Worm (Caenorhabditis elegans): ENCODE data around the gene bra-2.

- TF ChIP-seq ztf-11 (tag; optimal IDR thresholded peaks at IDR 0.05) (no peak), nhr-25 (tag; optimal IDR thresholded peaks at IDR 0.05; ENCODE audit: borderline replicate concordance, insufficient read depth) (no peak), ama-1 (optimal IDR thresholded peaks at IDR 0.05) (no peak), mxl-3 (GFP tag; optimal IDR thresholded peaks at IDR 0.05) (no peak)
These were observed 3.8 kb upstream of the bra-2 start, which contains the start of gene F23H11.4 for ce11 chrIII:907311-907710.
